Worm (Caenorhabditis elegans): ENCODE measurements around the gene C17H12.8.
"Not testable (repeated sequence)": the region's sequence is repeated elsewhere in the genome, so short reads cannot be mapped to it uniquely, and the experiment has no call there.

Gene C17H12.8

DNA sequence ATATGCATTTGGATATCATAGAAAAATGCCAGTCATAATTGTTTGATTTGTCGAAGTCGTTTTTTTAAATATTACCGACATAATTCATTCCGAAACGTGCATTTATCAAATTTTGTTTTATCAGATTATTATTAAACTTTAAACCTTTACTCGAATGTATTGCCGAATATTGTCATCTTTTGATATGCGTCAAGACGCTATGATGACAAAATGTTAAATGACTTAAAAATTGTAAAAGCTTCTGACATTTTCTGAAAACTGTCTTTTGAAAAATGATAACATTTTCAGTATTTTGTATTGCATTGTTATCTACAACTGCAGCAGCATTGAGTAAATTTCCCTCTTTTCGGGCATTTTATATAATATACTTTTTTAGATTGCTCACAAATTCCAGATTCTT lies 6.1 kb downstream of the C17H12.8 start, which contains the start of gene H20E11.3:
TSS of gene H20E11.3 (plus strand) at position 195 of the 400 bp plus-strand sequence.
- TF ChIP-seq elt-4 (tag; optimal IDR thresholded peaks at IDR 0.05) (no peak), K02D7.2 (tag; optimal IDR thresholded peaks at IDR 0.05) (no peak), ceh-22 (tag; optimal IDR thresholded peaks at IDR 0.05) (no peak), lim-6 (tag; optimal IDR thresholded peaks at IDR 0.05) (no peak), ceh-2 (tag; optimal IDR thresholded peaks at IDR 0.05) (no peak), pha-2 (tag; optimal IDR thresholded peaks at IDR 0.05) (no peak), hlh-6 (tag; optimal IDR thresholded peaks at IDR 0.05) (no peak)

DNA sequence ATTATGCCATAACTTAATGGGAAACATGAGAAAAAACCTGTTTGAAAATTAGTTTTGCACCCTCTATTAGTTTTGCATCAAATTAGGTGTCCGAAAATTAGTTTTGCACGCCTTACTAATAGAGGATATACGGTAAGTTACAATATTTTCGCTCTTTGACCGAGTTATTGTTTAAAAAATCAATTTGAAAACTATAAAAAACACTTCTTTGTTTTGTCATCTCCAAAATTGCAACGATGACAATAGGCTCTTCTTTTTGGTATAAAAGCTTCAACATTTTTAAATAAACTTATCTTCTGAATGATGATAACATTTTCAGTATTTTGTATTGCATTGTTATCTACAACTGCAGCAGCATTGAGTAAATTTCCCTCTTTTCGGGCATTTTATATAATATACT lies 9.0 kb downstream of the C17H12.8 start, which contains the start of gene H20E11.2:
TSS of gene H20E11.2 (plus strand) at position 301 of the 400 bp plus-strand sequence.
- TF ChIP-seq ets-4 (tag; optimal IDR thresholded peaks at IDR 0.05); C38D4.7 (GFP tag; optimal IDR thresholded peaks at IDR 0.05); dmd-4 (tag; optimal IDR thresholded peaks at IDR 0.05; ENCODE audit: borderline replicate concordance): not testable (repeated sequence)

DNA sequence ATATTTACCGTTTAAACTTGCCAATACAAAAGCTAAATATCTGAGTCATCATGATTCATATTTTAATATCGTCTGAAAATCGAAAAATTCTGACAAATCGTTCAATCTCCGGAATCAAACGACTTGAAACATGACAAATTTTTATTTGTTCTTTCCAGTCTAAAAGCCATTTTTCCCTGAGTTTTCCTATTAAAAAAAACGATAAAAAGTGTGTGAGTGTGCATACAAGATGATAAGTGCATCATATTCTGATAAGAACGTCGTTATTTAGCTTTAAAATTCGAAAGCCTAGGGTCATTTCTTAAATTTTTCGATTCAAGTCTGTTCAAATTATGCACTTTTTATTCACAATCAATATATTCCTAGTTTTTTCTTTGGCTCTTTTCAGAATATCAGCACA lies 11.4 kb downstream of the C17H12.8 start, which contains the start of gene H20E11.1:
TSS of gene H20E11.1 (plus strand) at position 244 of the 400 bp plus-strand sequence.
- TF ChIP-seq syd-9 (tag; optimal IDR thresholded peaks at IDR 0.05): no peak
- no peak for TF ChIP-seq ceh-48 (tag; optimal IDR thresholded peaks at IDR 0.05)
- TF ChIP-seq ceh-22 (tag; optimal IDR thresholded peaks at IDR 0.05): no peak

- no peak for TF ChIP-seq pha-2 (tag; optimal IDR thresholded peaks at IDR 0.05)
- no peak for TF ChIP-seq madf-2 (tag; optimal IDR thresholded peaks at IDR 0.05)
- no peak for TF ChIP-seq ceh-30 (tag; optimal IDR thresholded peaks at IDR 0.05)
- TF ChIP-seq pha-4 (tag; optimal IDR thresholded peaks at IDR 0.05): no peak
- TF ChIP-seq hlh-30 (tag; optimal IDR thresholded peaks at IDR 0.05; ENCODE audit: insufficient read depth): no peak
- no peak for TF ChIP-seq syd-9 (tag; optimal IDR thresholded peaks at IDR 0.05)
- TF ChIP-seq ceh-34 (tag; optimal IDR thresholded peaks at IDR 0.05): no peak
- TF ChIP-seq fkh-6 (tag; optimal IDR thresholded peaks at IDR 0.05): no peak
- TF ChIP-seq hlh-6 (tag; optimal IDR thresholded peaks at IDR 0.05): no peak
- TF ChIP-seq che-1 (tag; optimal IDR thresholded peaks at IDR 0.05): no peak
- TF ChIP-seq hlh-15 (tag; optimal IDR thresholded peaks at IDR 0.05): no peak
Measured at ce11 chrIV:6832194-6832593, 13.7 kb downstream of the C17H12.8 start.

ce11 chrIV:6833617-6834016 lies 15.1 kb downstream of the C17H12.8 start:
- TF ChIP-seq pag-3 (tag; optimal IDR thresholded peaks at IDR 0.05; ENCODE audit: borderline replicate concordance): no peak
- TF ChIP-seq nhr-11 (tag; optimal IDR thresholded peaks at IDR 0.05): no peak
- no peak for TF ChIP-seq ref-2 (tag; optimal IDR thresholded peaks at IDR 0.05)
- TF ChIP-seq npax-4 (tag; optimal IDR thresholded peaks at IDR 0.05): no peak
- no peak for TF ChIP-seq hlh-8 (tag; optimal IDR thresholded peaks at IDR 0.05)
- no peak for TF ChIP-seq hlh-30 (tag; optimal IDR thresholded peaks at IDR 0.05; ENCODE audit: insufficient read depth)

ce11 chrIV:6834705-6835104 lies 16.2 kb downstream of the C17H12.8 start:
- TF ChIP-seq unc-42 (tag; optimal IDR thresholded peaks at IDR 0.05): peak; percentile 23
- no peak for TF ChIP-seq T23F11.4 (GFP tag; optimal IDR thresholded peaks at IDR 0.05)
- TF ChIP-seq ttx-3 (tag; optimal IDR thresholded peaks at IDR 0.05): no peak
- no peak for TF ChIP-seq lim-6 (tag; optimal IDR thresholded peaks at IDR 0.05)

ce11 chrIV:6836769-6837168 lies 18.3 kb downstream of the C17H12.8 start:
- no peak for TF ChIP-seq nfya-1 (tag; optimal IDR thresholded peaks at IDR 0.05)
- no peak for TF ChIP-seq zip-5 (tag; optimal IDR thresholded peaks at IDR 0.05)
- no peak for TF ChIP-seq hlh-30 (tag; optimal IDR thresholded peaks at IDR 0.05; ENCODE audit: insufficient read depth)
- no peak for TF ChIP-seq unc-3 (GFP tag; conservative IDR thresholded peaks at IDR 0.05)
- no peak for TF ChIP-seq unc-3 (tag; optimal IDR thresholded peaks at IDR 0.05)
- TF ChIP-seq mec-3 (tag; optimal IDR thresholded peaks at IDR 0.05; ENCODE audit: borderline replicate concordance): no peak
- TF ChIP-seq hlh-13 (GFP tag; optimal IDR thresholded peaks at IDR 0.05): no peak
- no peak for TF ChIP-seq syd-9 (tag; optimal IDR thresholded peaks at IDR 0.05)
- TF ChIP-seq fkh-10 (GFP tag; optimal IDR thresholded peaks at IDR 0.05): no peak
- no peak for TF ChIP-seq dmd-4 (tag; optimal IDR thresholded peaks at IDR 0.05; ENCODE audit: borderline replicate concordance)
- no peak for TF ChIP-seq T23F11.4 (GFP tag; optimal IDR thresholded peaks at IDR 0.05)
- no peak for TF ChIP-seq ceh-9 (tag; optimal IDR thresholded peaks at IDR 0.05)
- TF ChIP-seq hlh-15 (tag; optimal IDR thresholded peaks at IDR 0.05): no peak
- no peak for TF ChIP-seq nhr-232 (tag; optimal IDR thresholded peaks at IDR 0.05)
- no peak for TF ChIP-seq K09A11.1 (tag; optimal IDR thresholded peaks at IDR 0.05; ENCODE audit: insufficient read depth)
- no peak for TF ChIP-seq tbx-7 (tag; optimal IDR thresholded peaks at IDR 0.05)
- no peak for TF ChIP-seq Y22D7AL.16 (tag; optimal IDR thresholded peaks at IDR 0.05)
- no peak for TF ChIP-seq sdc-2 (tag; optimal IDR thresholded peaks at IDR 0.05)
- TF ChIP-seq che-1 (tag; optimal IDR thresholded peaks at IDR 0.05): no peak
- TF ChIP-seq ceh-30 (tag; optimal IDR thresholded peaks at IDR 0.05): no peak

Measured in whole organism, late embryonic.